Worm (Caenorhabditis elegans) whole organism, young adult: ENCODE data around the gene C31C9.9.

ENCODE experiments used
- F57A8.1 ChIP-seq: fragments of 200-800 bp; sonication (Bioruptor generic); optimal IDR thresholded peaks from 2 replicates; lab custom pipeline; 2018; ENCODE audit warnings: mild to moderate bottlenecking, missing genetic modification characterization, moderate library complexity, missing compliant biosample characterization
- cebp-1 ChIP-seq, 2 experiments: fragments of 200-800 bp in 1 of 2; sonication (Bioruptor generic) in 1 of 2; sonication (generic microtip) in 1 of 2; IDR thresholded peaks in 1 of 2; optimal IDR thresholded peaks in 1 of 2; 2 replicates each; pipeline versions ENCODE4 v1.3.6 to Lab custom; 2017 to 2022; ENCODE audit warnings: missing compliant biosample characterization in 2 of 2, missing genetic modification characterization in 2 of 2, mild to moderate bottlenecking in 1 of 2, missing genetic modification reagents in 1 of 2, moderate library complexity in 1 of 2
- egl-18 ChIP-seq: fragments of 200-800 bp; sonication (Bioruptor generic); IDR thresholded peaks from 2 replicates; pipeline ENCODE4 v1.3.6; 2022; ENCODE audit warnings: missing genetic modification reagents, missing genetic modification characterization, missing compliant biosample characterization
- lsl-1 ChIP-seq: fragments of 200-800 bp; sonication (Bioruptor generic); optimal IDR thresholded peaks from 2 replicates; lab custom pipeline; 2018; ENCODE audit warnings: mild to moderate bottlenecking, missing genetic modification characterization, moderate library complexity, missing compliant biosample characterization
- nhr-27 ChIP-seq: fragments of 200-800 bp; sonication (Bioruptor generic); optimal IDR thresholded peaks from 2 replicates; lab custom pipeline; 2018; ENCODE audit warnings: mild to moderate bottlenecking, missing genetic modification characterization, moderate library complexity, missing compliant biosample characterization
- pha-4 ChIP-seq: fragments of 150-350 bp; sonication (generic microtip); optimal IDR thresholded peaks from 2 replicates; lab custom pipeline; 2014; ENCODE audit warnings: missing biosample characterization, missing genetic modification reagents, missing genetic modification characterization
- sea-2 ChIP-seq: fragments of 200-800 bp; sonication (Bioruptor generic); IDR thresholded peaks from 2 replicates; pipeline ENCODE4 v1.3.6; 2022; ENCODE audit warnings: missing genetic modification characterization, missing compliant biosample characterization
- snpc-4 ChIP-seq, 5 experiments: fragments of 150-350 bp in 1 of 5; sonication (generic microtip) in 4 of 5; optimal IDR thresholded peaks; 2 replicates each; lab custom pipeline; 2014 to 2018; ENCODE audit warnings: missing genetic modification characterization in 5 of 5, missing biosample characterization in 3 of 5, antibody characterized with exemption in 2 of 5, mild to moderate bottlenecking in 2 of 5, missing compliant biosample characterization in 2 of 5, missing genotype in 2 of 5, moderate library complexity in 2 of 5, missing genetic modification reagents in 1 of 5
- unc-130 ChIP-seq: sonication (generic microtip); optimal IDR thresholded peaks from 2 replicates; lab custom pipeline; 2016; ENCODE audit warnings: missing genetic modification reagents, missing genetic modification characterization, missing compliant biosample characterization
- unc-62 ChIP-seq: fragments of 150-350 bp; optimal IDR thresholded peaks from 2 replicates; lab custom pipeline; 2014; ENCODE audit warnings: missing biosample characterization, missing genetic modification reagents, missing genetic modification characterization

- no peak for TF ChIP-seq pha-4 (tag; lab: Kevin White, UChicago)
- TF ChIP-seq cebp-1 (GFP tag; IDR thresholded peaks at IDR 0.05; lab: Robert Waterston, UW): no peak
- TF ChIP-seq cebp-1 (tag; optimal IDR thresholded peaks at IDR 0.05; lab: Kevin White, UChicago): no peak
- no peak for TF ChIP-seq F57A8.1 (GFP tag; lab: Kevin White, UChicago)
- TF ChIP-seq snpc-4 (GFP tag; optimal IDR thresholded peaks at IDR 0.05; lab: Kevin White, UChicago): no peak
- no peak for TF ChIP-seq snpc-4 (tag; optimal IDR thresholded peaks at IDR 0.05; lab: Kevin White, UChicago)
- TF ChIP-seq nhr-27 (tag; lab: Kevin White, UChicago): no peak
- TF ChIP-seq unc-130 (GFP tag; lab: Kevin White, UChicago): no peak
- no peak for TF ChIP-seq egl-18 (GFP tag; lab: Robert Waterston, UW)
- TF ChIP-seq unc-62: no peak
- no peak for TF ChIP-seq lsl-1 (GFP tag; lab: Kevin White, UChicago)
- no peak for TF ChIP-seq sea-2 (GFP tag; lab: Robert Waterston, UW)
Measured at ce11 chrII:13677927-13678326, 23.1 kb downstream of the C31C9.9 start.
